Worm (Caenorhabditis elegans) whole organism, L4 larva: Measurements from ENCODE around the gene T12G3.2.
A peak's percentile ranks its signal among the peaks of the same experiment; 100 is the strongest.

Experiments
- D1046.2 ChIP-seq: fragments of 200-800 bp; sonication (Bioruptor generic); IDR thresholded peaks from 2 replicates; pipeline ENCODE4 v1.3.6; 2022; ENCODE audit warnings: missing genetic modification characterization, missing compliant biosample characterization
- F10B5.3 ChIP-seq: sonication (generic microtip); optimal IDR thresholded peaks from 2 replicates; lab custom pipeline; 2016; ENCODE audit warnings: mild to moderate bottlenecking, missing genetic modification characterization, missing compliant biosample characterization
- T20F7.1 ChIP-seq: fragments of 200-800 bp; sonication (Bioruptor generic); optimal IDR thresholded peaks from 2 replicates; lab custom pipeline; 2018; ENCODE audit warnings: mild to moderate bottlenecking, missing genetic modification characterization, missing compliant biosample characterization
- T26A8.4 ChIP-seq: fragments of 200-800 bp; sonication (Bioruptor generic); IDR thresholded peaks from 2 replicates; pipeline ENCODE4 v1.3.6; 2022; ENCODE audit warnings: missing genetic modification characterization, missing compliant biosample characterization
- Y75B8A.6 ChIP-seq: fragments of 200-800 bp; sonication (Bioruptor generic); IDR thresholded peaks from 2 replicates; pipeline ENCODE4 v1.3.6; 2022; ENCODE audit warnings: missing genetic modification reagents, missing genetic modification characterization, missing compliant biosample characterization
- ZK337.2 ChIP-seq: fragments of 200-800 bp; sonication (Bioruptor generic); IDR thresholded peaks from 2 replicates; pipeline ENCODE4 v1.3.6; 2022; ENCODE audit warnings: missing genetic modification reagents, missing genetic modification characterization, missing compliant biosample characterization
- aly-2 ChIP-seq: sonication (generic microtip); optimal IDR thresholded peaks from 2 replicates; lab custom pipeline; 2018; ENCODE audit warnings: missing biosample characterization, missing genetic modification characterization
- arid-1 ChIP-seq: fragments of 200-800 bp; sonication (Bioruptor generic); conservative IDR thresholded peaks from 2 replicates; pipeline ENCODE4 v1.3.6; 2022; ENCODE audit warnings: missing genetic modification reagents, missing genetic modification characterization, missing compliant biosample characterization
- ceh-20 ChIP-seq: fragments of 200-800 bp; sonication (Bioruptor generic); IDR thresholded peaks from 2 replicates; pipeline ENCODE4 v1.3.6; 2022; ENCODE audit warnings: missing genetic modification reagents, missing genetic modification characterization, missing compliant biosample characterization
- ceh-28 ChIP-seq: fragments of 150-350 bp; optimal IDR thresholded peaks from 2 replicates; lab custom pipeline; 2014; ENCODE audit warnings: missing biosample characterization, missing genetic modification reagents, missing genetic modification characterization
- daf-16 ChIP-seq, 3 experiments: sonication (generic microtip); optimal IDR thresholded peaks; 2 replicates each; lab custom pipeline; 2016 to 2017; ENCODE audit warnings: missing genetic modification characterization in 3 of 3, missing genetic modification reagents in 3 of 3, mild to moderate bottlenecking in 2 of 3, missing compliant biosample characterization in 2 of 3, missing biosample characterization in 1 of 3, moderate library complexity in 1 of 3
- daf-19 ChIP-seq: fragments of 200-800 bp; sonication (Bioruptor generic); conservative IDR thresholded peaks from 2 replicates; pipeline ENCODE4 v1.3.6; 2022; ENCODE audit warnings: missing genetic modification characterization, missing compliant biosample characterization
- dmd-8 ChIP-seq: fragments of 200-800 bp; sonication (Bioruptor generic); IDR thresholded peaks from 2 replicates; pipeline ENCODE4 v1.3.6; 2022; ENCODE audit warnings: missing genetic modification characterization, missing compliant biosample characterization
- dpl-1 ChIP-seq: fragments of 150-350 bp; optimal IDR thresholded peaks from 2 replicates; lab custom pipeline; 2014; ENCODE audit warnings: missing biosample characterization, missing genetic modification reagents, missing genetic modification characterization
- dve-1 ChIP-seq: sonication (generic microtip); optimal IDR thresholded peaks from 2 replicates; lab custom pipeline; 2017; ENCODE audit warnings: antibody characterized with exemption, mild to moderate bottlenecking, missing genetic modification characterization, missing compliant biosample characterization; ENCODE audit not compliant: insufficient read depth
- egl-43 ChIP-seq: fragments of 200-800 bp; sonication (Bioruptor generic); IDR thresholded peaks from 2 replicates; pipeline ENCODE4 v1.3.6; 2022; ENCODE audit warnings: missing genetic modification reagents, missing genetic modification characterization, missing compliant biosample characterization
- hlh-11 ChIP-seq: fragments of 200-800 bp; sonication (Bioruptor generic); optimal IDR thresholded peaks from 2 replicates; lab custom pipeline; 2018; ENCODE audit warnings: mild to moderate bottlenecking, missing genetic modification characterization, missing compliant biosample characterization
- hmg-1.1 ChIP-seq: fragments of 200-800 bp; sonication (Bioruptor generic); IDR thresholded peaks from 2 replicates; pipeline ENCODE4 v1.3.6; 2022; ENCODE audit warnings: missing genetic modification reagents, missing genetic modification characterization, missing compliant biosample characterization
- lin-15B ChIP-seq: fragments of 150-350 bp; sonication (generic microtip); optimal IDR thresholded peaks from 3 replicates; lab custom pipeline; 2014; ENCODE audit warnings: missing biosample characterization, missing genetic modification characterization
- lsy-2 ChIP-seq, 2 experiments: fragments of 150-350 bp in 1 of 2; sonication (generic microtip) in 1 of 2; optimal IDR thresholded peaks; 2 replicates each; lab custom pipeline; 2014 to 2017; ENCODE audit warnings: missing biosample characterization in 2 of 2, missing genetic modification characterization in 2 of 2
- madf-9 ChIP-seq: fragments of 200-800 bp; sonication (Bioruptor generic); conservative IDR thresholded peaks from 2 replicates; pipeline ENCODE4 v1.3.6; 2022; ENCODE audit warnings: missing genetic modification reagents, missing genetic modification characterization, missing compliant biosample characterization
- mdl-1 ChIP-seq, 2 experiments: fragments of 150-350 bp in 1 of 2; sonication (generic microtip) in 1 of 2; optimal IDR thresholded peaks; 2 replicates each; lab custom pipeline; 2014 to 2017; ENCODE audit warnings: missing biosample characterization in 2 of 2, missing genetic modification characterization in 2 of 2
- mxl-3 ChIP-seq: fragments of 200-800 bp; sonication (Bioruptor generic); optimal IDR thresholded peaks from 2 replicates; lab custom pipeline; 2018; ENCODE audit warnings: mild to moderate bottlenecking, missing genetic modification characterization, missing compliant biosample characterization
- nhr-10 ChIP-seq: fragments of 150-350 bp; optimal IDR thresholded peaks from 2 replicates; lab custom pipeline; 2014; ENCODE audit warnings: missing biosample characterization, missing genetic modification characterization
- nhr-102 ChIP-seq: sonication (generic microtip); optimal IDR thresholded peaks from 2 replicates; lab custom pipeline; 2016; ENCODE audit warnings: mild to moderate bottlenecking, missing genetic modification characterization, moderate library complexity, missing compliant biosample characterization
- nhr-237 ChIP-seq: sonication (generic microtip); optimal IDR thresholded peaks from 2 replicates; lab custom pipeline; 2017; ENCODE audit warnings: missing biosample characterization, missing genetic modification characterization
- nhr-25 ChIP-seq: sonication (generic microtip); optimal IDR thresholded peaks from 2 replicates; lab custom pipeline; 2017; ENCODE audit warnings: missing genetic modification characterization, mild to moderate bottlenecking, missing compliant biosample characterization, antibody characterized with exemption, moderate library complexity, borderline replicate concordance; ENCODE audit not compliant: insufficient read depth
- nhr-28 ChIP-seq: fragments of 150-350 bp; optimal IDR thresholded peaks from 2 replicates; lab custom pipeline; 2014; ENCODE audit warnings: missing biosample characterization, missing genetic modification characterization
- nhr-42 ChIP-seq: fragments of 200-800 bp; sonication (Bioruptor generic); IDR thresholded peaks from 2 replicates; pipeline ENCODE4 v1.3.6; 2022; ENCODE audit warnings: missing genetic modification characterization, missing compliant biosample characterization
- nhr-48 ChIP-seq: sonication (generic microtip); optimal IDR thresholded peaks from 2 replicates; lab custom pipeline; 2016; ENCODE audit warnings: mild to moderate bottlenecking, missing genetic modification characterization, missing compliant biosample characterization
- nhr-6 ChIP-seq: fragments of 150-350 bp; optimal IDR thresholded peaks from 2 replicates; lab custom pipeline; 2014; ENCODE audit warnings: missing biosample characterization, missing genetic modification characterization
- pha-4 ChIP-seq, 2 experiments: fragments of 150-350 bp in 1 of 2; fragments of 200-800 bp in 1 of 2; sonication (Bioruptor generic) in 1 of 2; IDR thresholded peaks in 1 of 2; optimal IDR thresholded peaks in 1 of 2; 2 replicates each; pipeline versions ENCODE4 v1.3.6 to Lab custom; 2014 to 2022; ENCODE audit warnings: missing genetic modification characterization in 2 of 2, missing genetic modification reagents in 2 of 2, missing biosample characterization in 1 of 2, missing compliant biosample characterization in 1 of 2
- pqm-1 ChIP-seq: sonication (generic microtip); optimal IDR thresholded peaks from 2 replicates; lab custom pipeline; 2017; ENCODE audit warnings: missing biosample characterization, missing genetic modification characterization
- rbr-2 ChIP-seq: sonication (generic microtip); optimal IDR thresholded peaks from 2 replicates; lab custom pipeline; 2016; ENCODE audit warnings: missing genotype, missing genetic modification characterization, missing compliant biosample characterization
- sdz-12 ChIP-seq: fragments of 200-800 bp; sonication (Bioruptor generic); optimal IDR thresholded peaks from 2 replicates; lab custom pipeline; 2018; ENCODE audit warnings: mild to moderate bottlenecking, missing genetic modification characterization, missing compliant biosample characterization
- set-16 ChIP-seq: fragments of 200-800 bp; sonication (Bioruptor generic); IDR thresholded peaks from 2 replicates; pipeline ENCODE4 v1.3.6; 2022; ENCODE audit warnings: missing genetic modification reagents, missing genetic modification characterization, missing compliant biosample characterization
- snpc-4 ChIP-seq: fragments of 150-350 bp; optimal IDR thresholded peaks from 2 replicates; lab custom pipeline; 2014; ENCODE audit warnings: missing biosample characterization, missing genetic modification characterization
- spr-3 ChIP-seq: fragments of 200-800 bp; sonication (Bioruptor generic); optimal IDR thresholded peaks from 2 replicates; lab custom pipeline; 2018; ENCODE audit warnings: mild to moderate bottlenecking, missing genetic modification characterization, missing compliant biosample characterization
- unc-130 ChIP-seq: sonication (generic microtip); optimal IDR thresholded peaks from 2 replicates; lab custom pipeline; 2016; ENCODE audit warnings: missing genetic modification reagents, missing genetic modification characterization, missing compliant biosample characterization
- unc-39 ChIP-seq: sonication (generic microtip); optimal IDR thresholded peaks from 2 replicates; lab custom pipeline; 2017; ENCODE audit warnings: missing biosample characterization, missing genetic modification characterization
- zfp-3 ChIP-seq: fragments of 200-800 bp; sonication (Bioruptor generic); conservative IDR thresholded peaks from 2 replicates; pipeline ENCODE4 v1.3.6; 2022; ENCODE audit warnings: missing genetic modification reagents, missing genetic modification characterization, missing compliant biosample characterization
- ztf-11 ChIP-seq: fragments of 150-350 bp; optimal IDR thresholded peaks from 2 replicates; lab custom pipeline; 2014; ENCODE audit warnings: missing biosample characterization, missing genetic modification characterization

T12G3.2 gene

ce11 chrIV:12047552-12048347 lies 983 bp upstream of the T12G3.2 start, which contains the start of gene T12G3.4:
Gene T12G3.4 (plus strand): TSS chrIV:12048256.
- TF ChIP-seq pha-4 (GFP tag; IDR thresholded peaks at IDR 0.05; lab: Robert Waterston, UW), result no peak
- peak; percentile 68 for TF ChIP-seq pha-4 (tag; optimal IDR thresholded peaks at IDR 0.05; lab: Kevin White, UChicago)
- TF ChIP-seq nhr-28 (tag; lab: Kevin White, UChicago), result no peak

ce11 chrIV:12044844-12045738 lies 1.7 kb downstream of the T12G3.2 start:
- peak; percentile 3 for TF ChIP-seq dpl-1 (GFP tag; lab: Kevin White, UChicago)
- no peak for TF ChIP-seq D1046.2 (GFP tag; lab: Robert Waterston, UW)
- no peak for TF ChIP-seq pha-4 (GFP tag; IDR thresholded peaks at IDR 0.05; lab: Robert Waterston, UW)
- no peak for TF ChIP-seq pha-4 (tag; optimal IDR thresholded peaks at IDR 0.05; lab: Kevin White, UChicago)
- TF ChIP-seq nhr-10 (tag; lab: Kevin White, UChicago), result no peak
- no peak for TF ChIP-seq unc-130 (GFP tag; lab: Kevin White, UChicago)
- no peak for TF ChIP-seq spr-3 (GFP tag; lab: Kevin White, UChicago)
- no peak for TF ChIP-seq rbr-2 (tag; lab: Kevin White, UChicago)
- TF ChIP-seq T26A8.4 (GFP tag; lab: Robert Waterston, UW), result no peak
- peak in 1 of 2 experiments; percentile 6 for TF ChIP-seq lsy-2 (tag; optimal IDR thresholded peaks at IDR 0.05; lab: Kevin White, UChicago)
- TF ChIP-seq Y75B8A.6 (GFP tag; lab: Robert Waterston, UW), result no peak
- TF ChIP-seq pqm-1 (tag; lab: Kevin White, UChicago), result peak; percentile 48
- TF ChIP-seq mdl-1 (tag; optimal IDR thresholded peaks at IDR 0.05; lab: Kevin White, UChicago), result no peak
- TF ChIP-seq daf-16 (GFP tag; optimal IDR thresholded peaks at IDR 0.05; lab: Kevin White, UChicago), result no peak
- no peak for TF ChIP-seq daf-16 (tag; optimal IDR thresholded peaks at IDR 0.05; lab: Kevin White, UChicago)
- peak; percentile 6 for TF ChIP-seq dve-1 (tag; lab: Kevin White, UChicago)
- TF ChIP-seq hlh-11 (tag; lab: Kevin White, UChicago), result peak; percentile 25
- TF ChIP-seq egl-43, result no peak
- no peak for TF ChIP-seq lin-15B
- peak; percentile 69 for TF ChIP-seq nhr-28 (tag; lab: Kevin White, UChicago)
- no peak for TF ChIP-seq nhr-102 (tag; lab: Kevin White, UChicago)
- TF ChIP-seq aly-2, result no peak
- no peak for TF ChIP-seq set-16 (GFP tag; lab: Robert Waterston, UW)
- no peak for TF ChIP-seq mxl-3 (GFP tag; lab: Kevin White, UChicago)
- TF ChIP-seq nhr-237 (tag; lab: Kevin White, UChicago), result no peak
- no peak for TF ChIP-seq unc-39 (tag; lab: Kevin White, UChicago)
- TF ChIP-seq sdz-12 (GFP tag; lab: Kevin White, UChicago), result no peak

- TF ChIP-seq daf-19 (GFP tag; lab: Robert Waterston, UW) (no peak), T20F7.1 (GFP tag; lab: Kevin White, UChicago) (no peak), ZK337.2 (GFP tag; lab: Robert Waterston, UW) (no peak), nhr-42 (no peak), ztf-11 (tag; lab: Kevin White, UChicago) (no peak), snpc-4 (tag; lab: Kevin White, UChicago) (no peak), nhr-25 (tag; lab: Kevin White, UChicago) (no peak), zfp-3 (no peak), dmd-8 (GFP tag; lab: Robert Waterston, UW) (no peak), hmg-1.1 (no peak), aly-2 (no peak), arid-1 (GFP tag; lab: Robert Waterston, UW) (no peak), ceh-28 (tag; lab: Kevin White, UChicago) (no peak), Y75B8A.6 (GFP tag; lab: Robert Waterston, UW) (no peak), madf-9 (GFP tag; lab: Robert Waterston, UW) (no peak), nhr-102 (tag; lab: Kevin White, UChicago) (no peak), nhr-6 (tag; lab: Kevin White, UChicago) (no peak), nhr-48 (tag; lab: Kevin White, UChicago) (no peak), ceh-20 (GFP tag; lab: Robert Waterston, UW) (no peak), F10B5.3 (tag; lab: Kevin White, UChicago) (no peak), set-16 (GFP tag; lab: Robert Waterston, UW) (no peak), dve-1 (tag; lab: Kevin White, UChicago) (peak; percentile 30)
These were observed 3.7 kb downstream of the T12G3.2 start for ce11 chrIV:12043054-12043453.
